Worm (Caenorhabditis elegans) whole organism, early embryonic: Measurements from ENCODE around the gene C13G5.2.

Experiments
- ama-1 ChIP-seq: fragments of 150-350 bp; optimal IDR thresholded peaks from 2 replicates; lab custom pipeline; 2014
- hmbx-1 ChIP-seq: sonication (generic microtip); optimal IDR thresholded peaks from 2 replicates; lab custom pipeline; 2016; ENCODE audit warnings: mild to moderate bottlenecking, missing genetic modification characterization, missing compliant biosample characterization

DNA sequence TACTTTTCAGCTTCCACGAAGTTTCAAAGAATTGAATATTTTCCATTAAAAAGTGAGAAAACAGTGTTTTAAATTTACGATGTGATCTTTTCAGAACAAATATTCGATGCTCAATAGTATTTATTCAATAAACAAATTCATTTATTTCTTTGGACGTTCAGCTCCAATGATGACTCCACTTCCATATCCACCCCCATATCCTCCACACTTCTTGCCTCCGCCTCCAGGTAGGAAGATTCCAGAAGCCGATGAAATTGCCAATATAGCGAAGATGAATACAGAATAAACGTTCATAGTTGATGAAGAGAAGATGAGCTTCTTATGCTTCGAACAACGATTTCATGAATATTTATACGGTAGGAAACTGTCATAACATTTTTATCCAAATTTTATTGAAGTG, 29.1 kb downstream of the C13G5.2 start, which contains the start of gene fip-3:
- no peak for TF ChIP-seq ama-1 (lab: Kevin White, UChicago)
- TF ChIP-seq hmbx-1 = no peak
